Worm (Caenorhabditis elegans): ENCODE data around the gene M02D8.2.

- TF ChIP-seq klf-2 (GFP tag; conservative IDR thresholded peaks at IDR 0.05) = no peak
- no peak for TF ChIP-seq flt-1 (GFP tag; IDR thresholded peaks at IDR 0.05)
- no peak for TF ChIP-seq T22C8.4 (GFP tag; IDR thresholded peaks at IDR 0.05)
- no peak for TF ChIP-seq med-1 (GFP tag; optimal IDR thresholded peaks at IDR 0.05; ENCODE audit: insufficient read depth)
Observed at ce11 chrX:8750209-8750608, 10.7 kb downstream of the M02D8.2 start.
